Fruit fly (Drosophila melanogaster) whole organism, embryonic: Measurements from ENCODE around the gene ppk11.

Experiments
- ATbp ChIP-seq: fragments of 200-800 bp; sonication (Bioruptor generic); optimal IDR thresholded peaks from 2 replicates; lab custom pipeline; 2017; ENCODE audit warnings: missing biosample characterization, mild to moderate bottlenecking, missing genetic modification characterization, missing genetic modification reagents
- Atf3 ChIP-seq: fragments of 200-800 bp; sonication (Bioruptor generic); optimal IDR thresholded peaks from 3 replicates; lab custom pipeline; 2016; ENCODE audit warnings: missing biosample characterization, missing genetic modification characterization
- Atf6 ChIP-seq: fragments of 200-800 bp; sonication (Bioruptor generic); IDR thresholded peaks from 2 replicates; pipeline ENCODE4 v1.3.6; 2022; ENCODE audit warnings: missing biosample characterization, missing genetic modification characterization
- CG10274 ChIP-seq: fragments of 200-800 bp; sonication (Bioruptor generic); optimal IDR thresholded peaks from 3 replicates; lab custom pipeline; 2017; ENCODE audit warnings: missing biosample characterization, mild to moderate bottlenecking, missing genetic modification characterization
- CG10366 ChIP-seq: fragments of 200-800 bp; sonication (Bioruptor generic); IDR thresholded peaks from 2 replicates; pipeline ENCODE4 v1.3.6; 2022; ENCODE audit warnings: missing biosample characterization, missing genetic modification characterization
- CG11085 ChIP-seq: fragments of 200-800 bp; sonication (Bioruptor generic); IDR thresholded peaks from 2 replicates; pipeline ENCODE4 v1.3.6; 2022; ENCODE audit warnings: missing biosample characterization, missing genetic modification characterization
- CG11398 ChIP-seq: fragments of 200-800 bp; sonication (Bioruptor generic); optimal IDR thresholded peaks from 2 replicates; lab custom pipeline; 2016; ENCODE audit warnings: missing biosample characterization, missing genetic modification characterization
- CG11696 ChIP-seq: fragments of 200-800 bp; sonication (Bioruptor generic); IDR thresholded peaks from 2 replicates; pipeline ENCODE4 v1.3.6; 2022; ENCODE audit warnings: missing biosample characterization, missing genetic modification characterization
- CG14050 ChIP-seq: fragments of 200-800 bp; sonication (Bioruptor generic); IDR thresholded peaks from 3 replicates; pipeline ENCODE4 v1.3.6; 2022; ENCODE audit warnings: missing biosample characterization, missing genetic modification characterization
- CG1647 ChIP-seq: fragments of 200-800 bp; sonication (Bioruptor generic); optimal IDR thresholded peaks from 3 replicates; lab custom pipeline; 2016; ENCODE audit warnings: missing biosample characterization, missing genetic modification characterization
- CG17385 ChIP-seq: fragments of 200-800 bp; sonication (Bioruptor generic); optimal IDR thresholded peaks from 3 replicates; lab custom pipeline; 2018; ENCODE audit warnings: missing biosample characterization, mild to moderate bottlenecking, missing genetic modification characterization
- CG17612 ChIP-seq: fragments of 200-800 bp; sonication (Bioruptor generic); IDR thresholded peaks from 2 replicates; pipeline ENCODE4 v1.3.6; 2022; ENCODE audit warnings: missing biosample characterization, missing genetic modification characterization
- CG17912 ChIP-seq: fragments of 200-800 bp; sonication (Bioruptor generic); optimal IDR thresholded peaks from 2 replicates; lab custom pipeline; 2018; ENCODE audit warnings: missing biosample characterization, mild to moderate bottlenecking, missing genetic modification characterization
- CG1792 ChIP-seq: fragments of 200-800 bp; sonication (Bioruptor generic); optimal IDR thresholded peaks from 2 replicates; lab custom pipeline; 2016; ENCODE audit warnings: missing biosample characterization, missing genetic modification characterization
- CG18764 ChIP-seq: fragments of 200-800 bp; sonication (Bioruptor generic); optimal IDR thresholded peaks from 3 replicates; lab custom pipeline; 2016; ENCODE audit warnings: missing biosample characterization, missing genetic modification characterization
- CG2129 ChIP-seq: fragments of 200-800 bp; sonication (Bioruptor generic); IDR thresholded peaks from 2 replicates; pipeline ENCODE4 v1.3.6; 2022; ENCODE audit warnings: missing biosample characterization, missing genetic modification characterization; ENCODE audit not compliant: partially characterized antibody
- CG2202 ChIP-seq: fragments of 200-800 bp; sonication (Bioruptor generic); optimal IDR thresholded peaks from 2 replicates; lab custom pipeline; 2018; ENCODE audit warnings: missing biosample characterization, mild to moderate bottlenecking, missing genetic modification characterization
- CG2889 ChIP-seq: fragments of 200-800 bp; sonication (Bioruptor generic); IDR thresholded peaks from 3 replicates; pipeline ENCODE4 v1.3.6; 2022; ENCODE audit warnings: missing biosample characterization, missing genetic modification characterization
- CG32767 ChIP-seq: fragments of 200-800 bp; sonication (Bioruptor generic); IDR thresholded peaks from 2 replicates; pipeline ENCODE4 v1.3.6; 2022; ENCODE audit warnings: missing biosample characterization, missing genetic modification characterization
- CG3281 ChIP-seq: fragments of 200-800 bp; sonication (Bioruptor generic); optimal IDR thresholded peaks from 3 replicates; lab custom pipeline; 2017; ENCODE audit warnings: missing biosample characterization, mild to moderate bottlenecking, missing genetic modification characterization
- CG3838 ChIP-seq: fragments of 200-800 bp; sonication (Bioruptor generic); optimal IDR thresholded peaks from 3 replicates; lab custom pipeline; 2016; ENCODE audit warnings: missing biosample characterization, missing genetic modification characterization
- CG3847 ChIP-seq: fragments of 200-800 bp; sonication (Bioruptor generic); IDR thresholded peaks from 2 replicates; pipeline ENCODE4 v1.3.6; 2022; ENCODE audit warnings: missing biosample characterization, missing genetic modification characterization
- CG42726 ChIP-seq: fragments of 200-800 bp; sonication (Bioruptor generic); IDR thresholded peaks from 2 replicates; pipeline ENCODE4 v1.3.6; 2022; ENCODE audit warnings: missing biosample characterization, missing genetic modification characterization; ENCODE audit not compliant: partially characterized antibody
- CG6254 ChIP-seq: fragments of 200-800 bp; sonication (Bioruptor generic); optimal IDR thresholded peaks from 3 replicates; lab custom pipeline; 2017; ENCODE audit warnings: mild to moderate bottlenecking, missing biosample characterization, missing genetic modification reagents, missing genetic modification characterization
- CG6689 ChIP-seq: fragments of 200-800 bp; sonication (Bioruptor generic); IDR thresholded peaks from 2 replicates; pipeline ENCODE4 v1.3.6; 2022; ENCODE audit warnings: missing biosample characterization, missing genetic modification characterization
- Chrac-16 ChIP-seq: fragments of 200-800 bp; sonication (Bioruptor generic); optimal IDR thresholded peaks from 3 replicates; lab custom pipeline; 2016; ENCODE audit warnings: missing biosample characterization, missing genetic modification characterization
- CkIIα-i1 ChIP-seq: fragments of 200-800 bp; sonication (Bioruptor generic); IDR thresholded peaks from 2 replicates; pipeline ENCODE4 v1.3.6; 2022; ENCODE audit warnings: missing biosample characterization, missing genetic modification characterization
- CoRest ChIP-seq: fragments of 200-800 bp; sonication (Bioruptor generic); optimal IDR thresholded peaks from 3 replicates; lab custom pipeline; 2018; ENCODE audit warnings: missing biosample characterization, mild to moderate bottlenecking, missing genetic modification characterization, moderate library complexity
- Dip3 ChIP-seq: fragments of 200-800 bp; sonication (Bioruptor generic); optimal IDR thresholded peaks from 3 replicates; lab custom pipeline; 2016; ENCODE audit warnings: missing biosample characterization, missing genetic modification characterization
- H15 ChIP-seq: fragments of 200-800 bp; sonication (Bioruptor generic); IDR thresholded peaks from 3 replicates; pipeline ENCODE4 v1.3.6; 2022; ENCODE audit warnings: missing biosample characterization, missing genetic modification characterization
- HmgD ChIP-seq: fragments of 200-800 bp; sonication (Bioruptor generic); optimal IDR thresholded peaks from 3 replicates; lab custom pipeline; 2016; ENCODE audit warnings: missing biosample characterization, missing genetic modification characterization
- Myb ChIP-seq: fragments of 200-800 bp; sonication (Bioruptor generic); optimal IDR thresholded peaks from 2 replicates; lab custom pipeline; 2016; ENCODE audit warnings: missing biosample characterization, missing genetic modification characterization
- Sox100B ChIP-seq: fragments of 200-800 bp; sonication (Bioruptor generic); optimal IDR thresholded peaks from 3 replicates; lab custom pipeline; 2018; ENCODE audit warnings: missing biosample characterization, mild to moderate bottlenecking, missing genetic modification characterization
- ara ChIP-seq: fragments of 200-800 bp; sonication (Bioruptor generic); IDR thresholded peaks from 2 replicates; pipeline ENCODE4 v1.3.6; 2022; ENCODE audit warnings: missing biosample characterization, missing genetic modification characterization
- ase ChIP-seq: fragments of 200-800 bp; sonication (Bioruptor generic); IDR thresholded peaks from 3 replicates; pipeline ENCODE4 v1.3.6; 2022; ENCODE audit warnings: missing biosample characterization, missing genetic modification characterization
- ash1 ChIP-seq: fragments of 200-800 bp; sonication (Bioruptor generic); optimal IDR thresholded peaks from 2 replicates; lab custom pipeline; 2018; ENCODE audit warnings: missing biosample characterization, mild to moderate bottlenecking, missing genetic modification characterization
- az2 ChIP-seq: fragments of 200-800 bp; sonication (Bioruptor generic); optimal IDR thresholded peaks from 3 replicates; lab custom pipeline; 2016; ENCODE audit warnings: missing biosample characterization, missing genetic modification characterization
- cas ChIP-seq: fragments of 200-800 bp; sonication (Bioruptor generic); IDR thresholded peaks from 2 replicates; pipeline ENCODE4 v1.3.6; 2022; ENCODE audit warnings: missing biosample characterization, missing genetic modification characterization
- ci ChIP-seq: fragments of 200-800 bp; sonication (Bioruptor generic); IDR thresholded peaks from 3 replicates; pipeline ENCODE4 v1.3.6; 2022; ENCODE audit warnings: missing biosample characterization, missing genetic modification characterization
- eve ChIP-seq, 2 experiments: fragments of >200 bp; optimal IDR thresholded peaks; 2 replicates each; lab custom pipeline; 2017; ENCODE audit warnings: missing biosample characterization in 2 of 2, missing genetic modification characterization in 2 of 2
- ewg ChIP-seq: fragments of 200-800 bp; sonication (Bioruptor generic); optimal IDR thresholded peaks from 3 replicates; lab custom pipeline; 2017; ENCODE audit warnings: mild to moderate bottlenecking, missing biosample characterization, missing genetic modification reagents, missing genetic modification characterization
- fd102C ChIP-seq: fragments of 200-800 bp; sonication (Bioruptor generic); optimal IDR thresholded peaks from 2 replicates; lab custom pipeline; 2018; ENCODE audit warnings: missing biosample characterization, mild to moderate bottlenecking, missing genetic modification characterization, moderate library complexity
- grn ChIP-seq: fragments of 200-800 bp; sonication (Bioruptor generic); optimal IDR thresholded peaks from 3 replicates; lab custom pipeline; 2017; ENCODE audit warnings: missing biosample characterization, missing genetic modification characterization
- inv ChIP-seq: fragments of 200-800 bp; sonication (Bioruptor generic); IDR thresholded peaks from 2 replicates; pipeline ENCODE4 v1.3.6; 2022; ENCODE audit warnings: missing biosample characterization, missing genetic modification characterization; ENCODE audit not compliant: partially characterized antibody
- kah ChIP-seq: fragments of 200-800 bp; sonication (Bioruptor generic); optimal IDR thresholded peaks from 2 replicates; lab custom pipeline; 2018; ENCODE audit warnings: missing biosample characterization, mild to moderate bottlenecking, missing genetic modification characterization
- mam ChIP-seq: fragments of 200-800 bp; sonication (Bioruptor generic); optimal IDR thresholded peaks from 3 replicates; lab custom pipeline; 2016; ENCODE audit warnings: missing biosample characterization, missing genetic modification characterization
- nerfin-2 ChIP-seq: fragments of 200-800 bp; sonication (Bioruptor generic); IDR thresholded peaks from 2 replicates; pipeline ENCODE4 v1.3.6; 2022; ENCODE audit warnings: missing biosample characterization, missing genetic modification characterization; ENCODE audit not compliant: partially characterized antibody
- phol ChIP-seq: fragments of 200-800 bp; sonication (Bioruptor generic); optimal IDR thresholded peaks from 3 replicates; lab custom pipeline; 2018; ENCODE audit warnings: missing biosample characterization, mild to moderate bottlenecking, missing genetic modification characterization, moderate library complexity
- run ChIP-seq: fragments of 200-800 bp; sonication (Bioruptor generic); optimal IDR thresholded peaks from 3 replicates; lab custom pipeline; 2018; ENCODE audit warnings: missing biosample characterization, mild to moderate bottlenecking, missing genetic modification characterization
- shn ChIP-seq: fragments of 200-800 bp; sonication (Bioruptor generic); optimal IDR thresholded peaks from 3 replicates; lab custom pipeline; 2016; ENCODE audit warnings: missing biosample characterization, missing genetic modification characterization
- sug ChIP-seq: fragments of 200-800 bp; optimal IDR thresholded peaks from 2 replicates; lab custom pipeline; 2019; ENCODE audit warnings: missing biosample characterization, mild to moderate bottlenecking, missing genetic modification characterization, moderate library complexity
- ttk ChIP-seq: fragments of 200-800 bp; sonication (Bioruptor generic); IDR thresholded peaks from 2 replicates; pipeline ENCODE4 v2.1.2; 2022; ENCODE audit warnings: missing biosample characterization, missing genetic modification characterization

The ppk11 gene

DNA sequence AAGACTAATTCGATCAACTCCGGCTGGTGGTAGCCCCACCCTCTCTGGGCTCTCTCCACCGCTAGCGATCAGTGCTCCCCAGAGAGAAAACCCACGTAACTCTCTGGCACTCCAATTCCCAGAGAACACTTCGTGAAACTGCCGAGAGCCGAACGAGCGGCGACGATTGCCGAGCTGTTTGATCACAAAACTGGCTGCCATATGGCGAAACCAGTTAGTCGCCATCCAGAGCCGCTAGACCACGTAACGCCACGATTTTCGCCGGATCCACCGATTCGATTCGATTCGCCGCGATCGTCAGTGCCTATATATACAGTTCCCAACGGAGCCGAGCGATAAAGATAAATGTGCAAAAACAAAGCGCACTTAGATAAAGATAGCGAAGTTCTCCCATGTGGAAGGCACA lies 7.3 kb upstream of the ppk11 start, which contains the start of gene IP3K1 (continued):
- no peak for TF ChIP-seq CG2202
- TF ChIP-seq CG11085 (GFP tag; lab: Robert Waterston, UW): no peak
- no peak for TF ChIP-seq CG18764 (GFP tag; lab: Kevin White, UChicago)
- TF ChIP-seq Atf3 (GFP tag; lab: Kevin White, UChicago): no peak
- no peak for TF ChIP-seq nerfin-2
- no peak for TF ChIP-seq CkIIα-i1 (GFP tag; lab: Robert Waterston, UW)
- TF ChIP-seq CG17912: peak; percentile 72
- TF ChIP-seq phol (tag; lab: Kevin White, UChicago): no peak
- peak; percentile 48; the same call in 2 of the 3 replicates for TF ChIP-seq ase (GFP tag; lab: Robert Waterston, UW)
- no peak for TF ChIP-seq CG2129 (GFP tag; lab: Robert Waterston, UW)
- TF ChIP-seq ash1: peak; percentile 8
- no peak for TF ChIP-seq CG1792 (GFP tag; lab: Kevin White, UChicago)
- TF ChIP-seq sug (tag; lab: Kevin White, UChicago): peak; percentile 75
- TF ChIP-seq grn (GFP tag; lab: Kevin White, UChicago): peak; percentile 60
- peak; percentile 36 for TF ChIP-seq CG11398 (GFP tag; lab: Kevin White, UChicago)
- TF ChIP-seq CG17612 (GFP tag; lab: Robert Waterston, UW): no peak
- no peak for TF ChIP-seq CG1647
- TF ChIP-seq HmgD (GFP tag; lab: Kevin White, UChicago): peak; percentile 53
- TF ChIP-seq ATbp: no peak
- TF ChIP-seq CG3838 (GFP tag; lab: Kevin White, UChicago): no peak
- no peak for TF ChIP-seq shn
- TF ChIP-seq CG17385 (GFP tag; lab: Kevin White, UChicago): peak; percentile 48
- no peak for TF ChIP-seq CG3847
- no peak for TF ChIP-seq ara (GFP tag; lab: Robert Waterston, UW)
- TF ChIP-seq kah (GFP tag; lab: Kevin White, UChicago): peak; percentile 56
- TF ChIP-seq CG14050 (GFP tag; lab: Robert Waterston, UW): no peak
- no peak for TF ChIP-seq CG6254 (GFP tag; lab: Kevin White, UChicago)
- TF ChIP-seq CG11696 (GFP tag; lab: Robert Waterston, UW): peak; percentile 29; the same call in 1 of the 2 replicates
- no peak for TF ChIP-seq H15
- no peak; the same call in 1 of the 2 replicates for TF ChIP-seq CG10366 (GFP tag; lab: Robert Waterston, UW)
- TF ChIP-seq mam (GFP tag; lab: Kevin White, UChicago): peak; percentile 10
- peak; percentile 39; the same call in 1 of the 2 replicates for TF ChIP-seq inv (GFP tag; lab: Robert Waterston, UW)
- no peak for TF ChIP-seq CG32767 (GFP tag; lab: Robert Waterston, UW)
- no peak for TF ChIP-seq cas (GFP tag; lab: Robert Waterston, UW)
- no peak for TF ChIP-seq ewg (GFP tag; lab: Kevin White, UChicago)
- peak; percentile 54 for TF ChIP-seq CG3281 (GFP tag; lab: Kevin White, UChicago)
- no peak for TF ChIP-seq Sox100B (GFP tag; lab: Kevin White, UChicago)
- no peak for TF ChIP-seq CG2889
- TF ChIP-seq ci: peak; percentile 73; the same call in 2 of the 3 replicates
- TF ChIP-seq Chrac-16: no peak
- TF ChIP-seq fd102C (GFP tag; lab: Kevin White, UChicago): no peak
- peak; percentile 0 for TF ChIP-seq Myb (GFP tag; lab: Kevin White, UChicago)
- peak; percentile 19 for TF ChIP-seq run (tag; lab: Kevin White, UChicago)
- TF ChIP-seq Dip3 (GFP tag; lab: Kevin White, UChicago): no peak
- TF ChIP-seq eve (GFP tag; optimal IDR thresholded peaks at IDR 0.05; lab: Kevin White, UChicago): no peak
- TF ChIP-seq ttk (GFP tag; lab: Robert Waterston, UW): peak; percentile 29; the same call in 1 of the 2 replicates
- peak; percentile 85 for TF ChIP-seq CG42726
- TF ChIP-seq CG6689 (GFP tag; lab: Robert Waterston, UW): no peak
- peak; percentile 59 for TF ChIP-seq Atf6 (GFP tag; lab: Robert Waterston, UW)
- no peak for TF ChIP-seq CoRest (tag; lab: Kevin White, UChicago)
- no peak for TF ChIP-seq az2 (GFP tag; lab: Kevin White, UChicago)
- TF ChIP-seq CG10274: no peak
